Fruit fly (Drosophila melanogaster) whole organism, embryonic: ENCODE data around the gene Pgm1.
A peak's percentile ranks its signal among the peaks of the same experiment; 100 is the strongest.

Experiments used
- Atf-2 ChIP-seq: fragments of 200-800 bp; sonication (Bioruptor generic); optimal IDR thresholded peaks from 2 replicates; lab custom pipeline; 2016; ENCODE audit warnings: missing biosample characterization, missing genetic modification characterization
- B-H1 ChIP-seq: fragments of 200-800 bp; sonication (Bioruptor generic); IDR thresholded peaks from 3 replicates; pipeline ENCODE4 v1.3.6; 2022; ENCODE audit warnings: missing biosample characterization, missing genetic modification characterization
- CG10147 ChIP-seq: fragments of 200-800 bp; sonication (Bioruptor generic); optimal IDR thresholded peaks from 2 replicates; lab custom pipeline; 2019; ENCODE audit warnings: missing biosample characterization, mild to moderate bottlenecking, missing genetic modification characterization, moderate library complexity
- CG10654 ChIP-seq: fragments of 200-800 bp; sonication (Bioruptor generic); optimal IDR thresholded peaks from 2 replicates; lab custom pipeline; 2016; ENCODE audit warnings: missing biosample characterization, missing genetic modification characterization
- CG11723 ChIP-seq: fragments of 200-800 bp; sonication (Bioruptor generic); optimal IDR thresholded peaks from 2 replicates; lab custom pipeline; 2017; ENCODE audit warnings: missing biosample characterization, mild to moderate bottlenecking, missing genetic modification characterization
- CG12071 ChIP-seq: fragments of 200-800 bp; sonication (Bioruptor generic); optimal IDR thresholded peaks from 3 replicates; lab custom pipeline; 2018; ENCODE audit warnings: missing biosample characterization, mild to moderate bottlenecking, missing genetic modification characterization
- CG12219 ChIP-seq: fragments of 200-800 bp; sonication (Bioruptor generic); optimal IDR thresholded peaks from 3 replicates; lab custom pipeline; 2018; ENCODE audit warnings: missing biosample characterization, mild to moderate bottlenecking, missing genetic modification characterization
- CG13424 ChIP-seq: fragments of 200-800 bp; sonication (Bioruptor generic); optimal IDR thresholded peaks from 2 replicates; lab custom pipeline; 2019; ENCODE audit warnings: missing biosample characterization, mild to moderate bottlenecking, missing genetic modification characterization, moderate library complexity
- CG14014 ChIP-seq: fragments of 200-800 bp; sonication (Bioruptor generic); IDR thresholded peaks from 2 replicates; pipeline ENCODE4 v1.3.6; 2022; ENCODE audit warnings: missing biosample characterization, missing genetic modification characterization
- CG15073 ChIP-seq: fragments of 200-800 bp; sonication (Bioruptor generic); optimal IDR thresholded peaks from 2 replicates; lab custom pipeline; 2016; ENCODE audit warnings: missing biosample characterization, missing genetic modification characterization
- CG15479 ChIP-seq: fragments of 200-800 bp; sonication (Bioruptor generic); optimal IDR thresholded peaks from 3 replicates; lab custom pipeline; 2019; ENCODE audit warnings: missing biosample characterization, mild to moderate bottlenecking, missing genetic modification characterization, moderate library complexity
- CG1647 ChIP-seq: fragments of 200-800 bp; sonication (Bioruptor generic); optimal IDR thresholded peaks from 3 replicates; lab custom pipeline; 2016; ENCODE audit warnings: missing biosample characterization, missing genetic modification characterization
- CG17912 ChIP-seq: fragments of 200-800 bp; sonication (Bioruptor generic); optimal IDR thresholded peaks from 2 replicates; lab custom pipeline; 2018; ENCODE audit warnings: missing biosample characterization, mild to moderate bottlenecking, missing genetic modification characterization
- CG18476 ChIP-seq: fragments of 200-800 bp; sonication (Bioruptor generic); optimal IDR thresholded peaks from 2 replicates; lab custom pipeline; 2016; ENCODE audit warnings: missing biosample characterization, mild to moderate bottlenecking, missing genetic modification characterization
- CG32767 ChIP-seq: fragments of 200-800 bp; sonication (Bioruptor generic); IDR thresholded peaks from 2 replicates; pipeline ENCODE4 v1.3.6; 2022; ENCODE audit warnings: missing biosample characterization, missing genetic modification characterization
- CG32772 ChIP-seq: fragments of 200-800 bp; sonication (Bioruptor generic); IDR thresholded peaks from 2 replicates; pipeline ENCODE4 v1.3.6; 2022; ENCODE audit warnings: missing biosample characterization, missing genetic modification characterization
- CG43689 ChIP-seq: fragments of 200-800 bp; sonication (Bioruptor generic); IDR thresholded peaks from 2 replicates; pipeline ENCODE4 v1.3.6; 2022; ENCODE audit warnings: missing biosample characterization, missing genetic modification characterization
- CG4707 ChIP-seq: fragments of 200-800 bp; sonication (Bioruptor generic); optimal IDR thresholded peaks from 2 replicates; lab custom pipeline; 2018; ENCODE audit warnings: missing biosample characterization, mild to moderate bottlenecking, missing genetic modification characterization, moderate library complexity
- CG6791 ChIP-seq: fragments of 200-800 bp; sonication (Bioruptor generic); IDR thresholded peaks from 3 replicates; pipeline ENCODE4 v1.3.6; 2022; ENCODE audit warnings: missing biosample characterization, missing genetic modification characterization; ENCODE audit not compliant: partially characterized antibody
- CG7786 ChIP-seq: fragments of 200-800 bp; sonication (Bioruptor generic); optimal IDR thresholded peaks from 2 replicates; lab custom pipeline; 2016; ENCODE audit warnings: missing biosample characterization, missing genetic modification characterization
- CG8765 ChIP-seq: fragments of 200-800 bp; sonication (Bioruptor generic); IDR thresholded peaks from 2 replicates; pipeline ENCODE4 v1.3.6; 2022; ENCODE audit warnings: missing biosample characterization, missing genetic modification characterization
- CG9437 ChIP-seq: fragments of 200-800 bp; sonication (Bioruptor generic); optimal IDR thresholded peaks from 2 replicates; lab custom pipeline; 2018; ENCODE audit warnings: missing biosample characterization, mild to moderate bottlenecking, missing genetic modification characterization
- D ChIP-seq, 2 experiments: fragments of 200-800 bp in 1 of 2; fragments of >200 bp in 1 of 2; sonication (Bioruptor generic) in 1 of 2; optimal IDR thresholded peaks; 2 replicates in 1 of 2; 3 replicates in 1 of 2; lab custom pipeline; 2017; ENCODE audit warnings: mild to moderate bottlenecking in 1 of 2, missing biosample characterization in 1 of 2, missing genetic modification characterization in 1 of 2, missing genetic modification reagents in 1 of 2
- Dek ChIP-seq: fragments of 200-800 bp; sonication (Bioruptor generic); optimal IDR thresholded peaks from 3 replicates; lab custom pipeline; 2019; ENCODE audit warnings: missing biosample characterization, mild to moderate bottlenecking, missing genetic modification characterization, moderate library complexity
- H15 ChIP-seq: fragments of 200-800 bp; sonication (Bioruptor generic); IDR thresholded peaks from 3 replicates; pipeline ENCODE4 v1.3.6; 2022; ENCODE audit warnings: missing biosample characterization, missing genetic modification characterization
- HmgD ChIP-seq: fragments of 200-800 bp; sonication (Bioruptor generic); optimal IDR thresholded peaks from 3 replicates; lab custom pipeline; 2016; ENCODE audit warnings: missing biosample characterization, missing genetic modification characterization
- Mad ChIP-seq: fragments of 200-800 bp; sonication (Bioruptor generic); optimal IDR thresholded peaks from 2 replicates; lab custom pipeline; 2016; ENCODE audit warnings: missing biosample characterization, missing genetic modification characterization
- Mrtf ChIP-seq: fragments of 200-800 bp; sonication (Bioruptor generic); IDR thresholded peaks from 3 replicates; pipeline ENCODE4 v1.3.6; 2022; ENCODE audit warnings: missing biosample characterization, missing genetic modification characterization
- Neu2 ChIP-seq: fragments of 200-800 bp; sonication (Bioruptor generic); optimal IDR thresholded peaks from 3 replicates; lab custom pipeline; 2016; ENCODE audit warnings: missing biosample characterization, missing genetic modification characterization, borderline replicate concordance
- Nf-YA ChIP-seq: fragments of 200-800 bp; sonication (Bioruptor generic); IDR thresholded peaks from 2 replicates; pipeline ENCODE4 v1.3.6; 2022; ENCODE audit warnings: missing biosample characterization, missing genetic modification characterization
- Optix ChIP-seq: fragments of 200-800 bp; sonication (Bioruptor generic); IDR thresholded peaks from 3 replicates; pipeline ENCODE4 v1.3.6; 2022; ENCODE audit warnings: missing biosample characterization, missing genetic modification characterization
- PHDP ChIP-seq: fragments of 200-800 bp; sonication (Bioruptor generic); optimal IDR thresholded peaks from 3 replicates; lab custom pipeline; 2018; ENCODE audit warnings: missing biosample characterization, mild to moderate bottlenecking, missing genetic modification characterization, moderate library complexity
- Sox100B ChIP-seq: fragments of 200-800 bp; sonication (Bioruptor generic); optimal IDR thresholded peaks from 3 replicates; lab custom pipeline; 2018; ENCODE audit warnings: missing biosample characterization, mild to moderate bottlenecking, missing genetic modification characterization
- TFAM ChIP-seq: fragments of 200-800 bp; sonication (Bioruptor generic); optimal IDR thresholded peaks from 2 replicates; lab custom pipeline; 2017; ENCODE audit warnings: missing biosample characterization, missing genetic modification characterization, inconsistent platforms
- ap ChIP-seq: fragments of 200-800 bp; sonication (Bioruptor generic); IDR thresholded peaks from 2 replicates; pipeline ENCODE4 v1.3.6; 2022; ENCODE audit warnings: missing biosample characterization, missing genetic modification characterization
- ase ChIP-seq: fragments of 200-800 bp; sonication (Bioruptor generic); IDR thresholded peaks from 3 replicates; pipeline ENCODE4 v1.3.6; 2022; ENCODE audit warnings: missing biosample characterization, missing genetic modification characterization
- ci ChIP-seq: fragments of 200-800 bp; sonication (Bioruptor generic); IDR thresholded peaks from 3 replicates; pipeline ENCODE4 v1.3.6; 2022; ENCODE audit warnings: missing biosample characterization, missing genetic modification characterization
- exex ChIP-seq: fragments of 200-800 bp; sonication (Bioruptor generic); optimal IDR thresholded peaks from 4 replicates; lab custom pipeline; 2018; ENCODE audit warnings: missing biosample characterization, mild to moderate bottlenecking, missing genetic modification characterization, moderate library complexity
- grn ChIP-seq: fragments of 200-800 bp; sonication (Bioruptor generic); optimal IDR thresholded peaks from 3 replicates; lab custom pipeline; 2017; ENCODE audit warnings: missing biosample characterization, missing genetic modification characterization
- gt ChIP-seq: fragments of 200-800 bp; sonication (Bioruptor generic); IDR thresholded peaks from 2 replicates; pipeline ENCODE4 v1.3.6; 2022; ENCODE audit warnings: missing biosample characterization, missing genetic modification characterization
- jing ChIP-seq: fragments of 200-800 bp; sonication (Bioruptor generic); optimal IDR thresholded peaks from 2 replicates; lab custom pipeline; 2018; ENCODE audit warnings: missing biosample characterization, mild to moderate bottlenecking, missing genetic modification characterization
- jumu ChIP-seq: fragments of 200-800 bp; sonication (Bioruptor generic); optimal IDR thresholded peaks from 3 replicates; lab custom pipeline; 2016; ENCODE audit warnings: missing biosample characterization, missing genetic modification characterization
- mam ChIP-seq: fragments of 200-800 bp; sonication (Bioruptor generic); optimal IDR thresholded peaks from 3 replicates; lab custom pipeline; 2016; ENCODE audit warnings: missing biosample characterization, missing genetic modification characterization
- nmo ChIP-seq: fragments of 200-800 bp; sonication (Bioruptor generic); optimal IDR thresholded peaks from 2 replicates; lab custom pipeline; 2018; ENCODE audit warnings: missing biosample characterization, mild to moderate bottlenecking, missing genetic modification characterization, moderate library complexity
- pb ChIP-seq: fragments of 200-800 bp; sonication (Bioruptor generic); optimal IDR thresholded peaks from 3 replicates; lab custom pipeline; 2016; ENCODE audit warnings: missing biosample characterization, missing genetic modification characterization
- pzg ChIP-seq: fragments of 200-800 bp; sonication (Bioruptor generic); optimal IDR thresholded peaks from 3 replicates; lab custom pipeline; 2018; ENCODE audit warnings: missing biosample characterization, mild to moderate bottlenecking, missing genetic modification characterization, moderate library complexity
- run ChIP-seq: fragments of 200-800 bp; sonication (Bioruptor generic); optimal IDR thresholded peaks from 3 replicates; lab custom pipeline; 2018; ENCODE audit warnings: missing biosample characterization, mild to moderate bottlenecking, missing genetic modification characterization
- sens-2 ChIP-seq: fragments of 200-800 bp; sonication (Bioruptor generic); IDR thresholded peaks from 2 replicates; pipeline ENCODE4 v1.3.6; 2022; ENCODE audit warnings: missing biosample characterization, missing genetic modification characterization
- stc ChIP-seq: fragments of 200-800 bp; sonication (Bioruptor generic); IDR thresholded peaks from 2 replicates; pipeline ENCODE4 v1.3.6; 2022; ENCODE audit warnings: missing biosample characterization, missing genetic modification characterization
- yki ChIP-seq: fragments of >200 bp; optimal IDR thresholded peaks from 3 replicates; lab custom pipeline; 2018

The Pgm1 gene

dm6 chr3L:16131264-16132066 is 3.1 kb upstream of the Pgm1 start, which contains the start of the genes Trs20 and elg1 (continued):
- TF ChIP-seq sens-2 (no peak), Nf-YA (GFP tag; lab: Robert Waterston, UW) (no peak), yki (lab: Kevin White, UChicago) (no peak), Optix (GFP tag; lab: Robert Waterston, UW) (no peak), CG1647 (GFP tag; lab: Kevin White, UChicago) (no peak), Mad (GFP tag; lab: Kevin White, UChicago) (no peak), grn (GFP tag; lab: Kevin White, UChicago) (no peak), PHDP (tag; lab: Kevin White, UChicago) (peak; percentile 70), CG43689 (no peak), CG17912 (GFP tag; lab: Kevin White, UChicago) (no peak), CG13424 (tag; lab: Kevin White, UChicago) (peak; percentile 73), ap (GFP tag; lab: Robert Waterston, UW) (no peak), stc (GFP tag; lab: Robert Waterston, UW) (0 out of 2 replicates have a peak, but pooled peaks have one; percentile 24), CG12071 (GFP tag; lab: Kevin White, UChicago) (no peak), CG12219 (GFP tag; lab: Kevin White, UChicago) (no peak), CG15479 (GFP tag; lab: Kevin White, UChicago) (no peak), gt (GFP tag; lab: Robert Waterston, UW) (no peak), run (tag; lab: Kevin White, UChicago) (no peak), D (optimal IDR thresholded peaks at IDR 0.05; lab: Kevin White, UChicago) (no peak), D (GFP tag; optimal IDR thresholded peaks at IDR 0.05; lab: Kevin White, UChicago) (peak; percentile 17), Atf-2 (GFP tag; lab: Kevin White, UChicago) (no peak), Sox100B (GFP tag; lab: Kevin White, UChicago) (peak; percentile 71), HmgD (no peak), TFAM (no peak), ase (no peak), CG6791 (GFP tag; lab: Robert Waterston, UW) (no peak), jing (GFP tag; lab: Kevin White, UChicago) (no peak), exex (tag; lab: Kevin White, UChicago) (peak; percentile 54), CG14014 (GFP tag; lab: Robert Waterston, UW) (no peak; the same call in 1 of the 2 replicates), mam (GFP tag; lab: Kevin White, UChicago) (peak; percentile 7), ci (GFP tag; lab: Robert Waterston, UW) (peak; percentile 13; the same call in 1 of the 3 replicates), CG11723 (GFP tag; lab: Kevin White, UChicago) (no peak), Dek (tag; lab: Kevin White, UChicago) (peak; percentile 59), CG32767 (GFP tag; lab: Robert Waterston, UW) (0 out of 2 replicates have a peak, but pooled peaks have one; percentile 12), jumu (GFP tag; lab: Kevin White, UChicago) (no peak), pb (GFP tag; lab: Kevin White, UChicago) (no peak), CG9437 (peak; percentile 62), Mrtf (GFP tag; lab: Robert Waterston, UW) (no peak), B-H1 (GFP tag; lab: Robert Waterston, UW) (no peak), pzg (peak; percentile 46), Neu2 (GFP tag; lab: Kevin White, UChicago) (no peak), nmo (GFP tag; lab: Kevin White, UChicago) (peak; percentile 66), CG15073 (GFP tag; lab: Kevin White, UChicago) (no peak), CG18476 (GFP tag; lab: Kevin White, UChicago) (no peak), CG7786 (GFP tag; lab: Kevin White, UChicago) (no peak), CG10654 (GFP tag; lab: Kevin White, UChicago) (peak; percentile 44), CG4707 (GFP tag; lab: Kevin White, UChicago) (no peak), CG8765 (GFP tag; lab: Robert Waterston, UW) (no peak), H15 (GFP tag; lab: Robert Waterston, UW) (no peak), CG10147 (GFP tag; lab: Kevin White, UChicago) (peak; percentile 7), CG32772 (GFP tag; lab: Robert Waterston, UW) (no peak)
